Worm (Caenorhabditis elegans) whole organism, L1 larva: ENCODE results near the gene C09G9.1.
A peak's percentile ranks its signal among the peaks of the same experiment; 100 is the strongest.

Source experiments
- C34B4.2 ChIP-seq: sonication (generic microtip); optimal IDR thresholded peaks from 2 replicates; lab custom pipeline; 2017; ENCODE audit warnings: mild to moderate bottlenecking, missing genetic modification characterization, missing compliant biosample characterization
- F16B12.6 ChIP-seq: fragments of 150-350 bp; optimal IDR thresholded peaks from 2 replicates; lab custom pipeline; 2014; ENCODE audit warnings: missing biosample characterization, missing genetic modification characterization
- alr-1 ChIP-seq: fragments of 200-800 bp; sonication (Bioruptor generic); optimal IDR thresholded peaks from 2 replicates; lab custom pipeline; 2018; ENCODE audit warnings: borderline replicate concordance, mild to moderate bottlenecking, missing genetic modification characterization, missing compliant biosample characterization
- ama-1 ChIP-seq: fragments of 150-350 bp; optimal IDR thresholded peaks from 2 replicates; lab custom pipeline; 2014
- ceh-63 ChIP-seq: fragments of 200-800 bp; sonication (Bioruptor generic); optimal IDR thresholded peaks from 2 replicates; lab custom pipeline; 2018; ENCODE audit warnings: mild to moderate bottlenecking, missing genetic modification characterization, missing compliant biosample characterization
- ceh-90 ChIP-seq: sonication (generic microtip); optimal IDR thresholded peaks from 2 replicates; lab custom pipeline; 2016; ENCODE audit warnings: missing genetic modification characterization, missing compliant biosample characterization
- ces-1 ChIP-seq: fragments of 150-350 bp; optimal IDR thresholded peaks from 2 replicates; lab custom pipeline; 2014; ENCODE audit warnings: missing biosample characterization, missing genetic modification reagents, missing genetic modification characterization
- dsc-1 ChIP-seq: sonication (generic microtip); optimal IDR thresholded peaks from 2 replicates; lab custom pipeline; 2016; ENCODE audit warnings: mild to moderate bottlenecking, missing genetic modification characterization, missing compliant biosample characterization
- efl-1 ChIP-seq, 4 experiments: fragments of 150-350 bp; optimal IDR thresholded peaks in 3 of 4; peaks in 1 of 4; 1 replicate in 1 of 4; 2 replicates in 3 of 4; lab custom pipeline; 2014; ENCODE audit warnings: missing biosample characterization in 2 of 4, missing genetic modification characterization in 2 of 4, missing genetic modification reagents in 2 of 4
- efl-3 ChIP-seq: fragments of 200-800 bp; sonication (Bioruptor generic); optimal IDR thresholded peaks from 2 replicates; lab custom pipeline; 2018; ENCODE audit warnings: mild to moderate bottlenecking, missing genetic modification characterization, missing compliant biosample characterization
- egl-27 ChIP-seq, 2 experiments: fragments of 150-350 bp in 1 of 2; sonication (generic microtip); optimal IDR thresholded peaks; 3 replicates each; lab custom pipeline; 2017 to 2018; ENCODE audit warnings: missing biosample characterization in 2 of 2, missing genetic modification characterization in 2 of 2, missing genetic modification reagents in 2 of 2
- elt-2 ChIP-seq: sonication (generic microtip); optimal IDR thresholded peaks from 2 replicates; lab custom pipeline; 2016; ENCODE audit warnings: missing genetic modification characterization, mild to moderate bottlenecking, inconsistent platforms, missing compliant biosample characterization, missing genetic modification reagents
- fkh-10 ChIP-seq: sonication (generic microtip); optimal IDR thresholded peaks from 2 replicates; lab custom pipeline; 2017; ENCODE audit warnings: missing biosample characterization, missing genetic modification reagents, missing genetic modification characterization
- fkh-8 ChIP-seq: sonication (generic microtip); optimal IDR thresholded peaks from 2 replicates; lab custom pipeline; 2016; ENCODE audit warnings: mild to moderate bottlenecking, missing genetic modification characterization, missing compliant biosample characterization
- irx-1 ChIP-seq: sonication (generic microtip); optimal IDR thresholded peaks from 2 replicates; lab custom pipeline; 2016; ENCODE audit warnings: missing genetic modification characterization, missing compliant biosample characterization
- lin-15B ChIP-seq: fragments of 150-350 bp; sonication (generic microtip); optimal IDR thresholded peaks from 3 replicates; lab custom pipeline; 2014; ENCODE audit warnings: missing biosample characterization, missing genetic modification characterization
- lin-39 ChIP-seq: fragments of 150-350 bp; optimal IDR thresholded peaks from 2 replicates; lab custom pipeline; 2014; ENCODE audit warnings: missing biosample characterization, missing genetic modification reagents, missing genetic modification characterization
- lir-3 ChIP-seq: sonication (generic microtip); optimal IDR thresholded peaks from 2 replicates; lab custom pipeline; 2016; ENCODE audit warnings: mild to moderate bottlenecking, missing genetic modification characterization, moderate library complexity, missing compliant biosample characterization; ENCODE audit not compliant: poor library complexity
- mdl-1 ChIP-seq, 2 experiments: fragments of 150-350 bp; optimal IDR thresholded peaks; 2 replicates each; lab custom pipeline; 2014 to 2017; ENCODE audit warnings: missing biosample characterization in 2 of 2, missing genetic modification characterization in 2 of 2, inconsistent platforms in 1 of 2
- nhr-47 ChIP-seq: sonication (generic microtip); optimal IDR thresholded peaks from 2 replicates; lab custom pipeline; 2016; ENCODE audit warnings: mild to moderate bottlenecking, missing genetic modification characterization, moderate library complexity, missing compliant biosample characterization
- nhr-77 ChIP-seq: fragments of 150-350 bp; optimal IDR thresholded peaks from 2 replicates; lab custom pipeline; 2014; ENCODE audit warnings: missing biosample characterization, missing genetic modification characterization
- nhr-84 ChIP-seq: sonication (generic microtip); optimal IDR thresholded peaks from 2 replicates; lab custom pipeline; 2017; ENCODE audit warnings: missing biosample characterization, missing genetic modification characterization
- nhr-85 ChIP-seq: sonication (generic microtip); peaks from one replicate; lab custom pipeline; 2016; ENCODE audit warnings: missing genetic modification characterization, inconsistent platforms, missing compliant biosample characterization
- pax-3 ChIP-seq: fragments of 200-800 bp; sonication (Bioruptor generic); optimal IDR thresholded peaks from 2 replicates; lab custom pipeline; 2018; ENCODE audit warnings: mild to moderate bottlenecking, missing genetic modification characterization, moderate library complexity, missing compliant biosample characterization
- pqm-1 ChIP-seq: sonication (generic microtip); optimal IDR thresholded peaks from 3 replicates; lab custom pipeline; 2017; ENCODE audit warnings: missing biosample characterization, missing genetic modification characterization
- skn-1 ChIP-seq: fragments of 150-350 bp; optimal IDR thresholded peaks from 2 replicates; lab custom pipeline; 2014; ENCODE audit warnings: missing biosample characterization, missing genetic modification characterization
- sptf-1 ChIP-seq: fragments of 150-350 bp; optimal IDR thresholded peaks from 2 replicates; lab custom pipeline; 2014; ENCODE audit warnings: missing biosample characterization, missing genetic modification characterization
- unc-30 ChIP-seq: sonication (generic microtip); optimal IDR thresholded peaks from 2 replicates; lab custom pipeline; 2017; ENCODE audit warnings: missing biosample characterization, missing genetic modification characterization
- unc-62 ChIP-seq: fragments of 150-350 bp; optimal IDR thresholded peaks from 2 replicates; lab custom pipeline; 2014; ENCODE audit warnings: missing biosample characterization, missing genetic modification reagents, missing genetic modification characterization
- xbp-1 ChIP-seq: sonication (generic microtip); optimal IDR thresholded peaks from 2 replicates; lab custom pipeline; 2016; ENCODE audit warnings: missing genetic modification characterization, missing compliant biosample characterization
- zag-1 ChIP-seq: fragments of 150-350 bp; optimal IDR thresholded peaks from 2 replicates; lab custom pipeline; 2014; ENCODE audit warnings: missing biosample characterization, missing genetic modification characterization
- zip-4 ChIP-seq: fragments of 200-800 bp; sonication (Bioruptor generic); optimal IDR thresholded peaks from 2 replicates; lab custom pipeline; 2018; ENCODE audit warnings: mild to moderate bottlenecking, missing genetic modification characterization, moderate library complexity, missing compliant biosample characterization

Gene C09G9.1

ce11 chrIV:8848983-8849382 is 16.3 kb downstream of the C09G9.1 start:
- no peak for TF ChIP-seq irx-1 (tag; lab: Kevin White, UChicago)
- no peak for TF ChIP-seq zip-4 (GFP tag; lab: Kevin White, UChicago)
- no peak for TF ChIP-seq efl-1 (optimal IDR thresholded peaks at IDR 0.05; lab: Kevin White, UChicago)
- peak in 1 of 2 experiments; percentile 56 for TF ChIP-seq efl-1 (GFP tag; optimal IDR thresholded peaks at IDR 0.05 in 1 of 2; lab: Kevin White, UChicago)

DNA sequence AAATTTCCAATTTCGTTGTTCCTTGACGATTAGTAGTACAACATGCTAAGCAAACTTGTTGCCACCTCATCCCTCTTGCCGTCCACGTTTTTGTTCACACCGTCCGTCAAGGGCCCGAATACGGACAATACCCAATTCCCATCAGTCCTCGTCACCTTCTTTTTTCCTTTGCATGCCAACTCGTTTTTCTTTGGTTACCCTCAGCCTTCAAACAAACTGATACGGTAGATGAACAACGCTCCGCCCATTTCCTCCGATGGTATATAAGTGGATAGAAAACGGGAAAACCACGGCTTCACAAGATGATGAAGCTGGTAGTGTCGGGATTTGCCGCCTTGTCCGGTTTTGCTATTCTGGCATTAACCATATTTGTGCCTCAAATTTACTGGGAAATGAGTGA is 17.4 kb downstream of the C09G9.1 start, which contains the start of gene col-118:
Gene col-118 (plus strand): TSS at position 301 of the 400 bp plus-strand sequence.
- TF ChIP-seq nhr-47, result no peak
- no peak for TF ChIP-seq C34B4.2
- no peak for TF ChIP-seq sptf-1 (tag; lab: Kevin White, UChicago)
- no peak for TF ChIP-seq lir-3
- TF ChIP-seq egl-27 (tag; optimal IDR thresholded peaks at IDR 0.05; lab: Kevin White, UChicago), result no peak
- no peak for TF ChIP-seq fkh-8 (tag; lab: Kevin White, UChicago)
- no peak for TF ChIP-seq pax-3 (tag; lab: Kevin White, UChicago)
- TF ChIP-seq alr-1 (tag; lab: Kevin White, UChicago), result no peak
- no peak for TF ChIP-seq fkh-10 (GFP tag; lab: Kevin White, UChicago)
- no peak for TF ChIP-seq ceh-63
- TF ChIP-seq ces-1, result no peak
- TF ChIP-seq nhr-77, result no peak
- TF ChIP-seq unc-62 (GFP tag; lab: Kevin White, UChicago), result no peak
- TF ChIP-seq unc-30 (tag; lab: Kevin White, UChicago), result no peak
- no peak for TF ChIP-seq zag-1 (tag; lab: Kevin White, UChicago)
- no peak for TF ChIP-seq pqm-1 (tag; lab: Kevin White, UChicago)

DNA sequence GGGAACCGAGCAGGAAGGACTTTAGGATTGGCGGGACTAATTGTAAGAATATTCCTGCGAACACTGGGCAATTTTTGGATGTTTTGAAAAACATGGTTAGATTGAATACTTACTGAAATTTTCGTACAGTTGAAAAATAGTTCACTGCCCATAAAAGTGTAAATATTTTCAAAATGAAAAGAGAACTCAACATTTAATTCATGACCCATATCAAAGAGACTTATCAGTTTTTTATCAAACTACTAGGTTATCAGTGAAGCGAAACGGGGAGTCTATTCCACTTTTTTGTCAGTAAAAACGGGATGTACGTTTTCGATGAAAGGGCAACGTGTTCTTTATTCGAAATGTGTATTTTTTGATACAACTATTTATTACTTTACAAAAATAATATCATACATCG is 19.4 kb downstream of the C09G9.1 start:
- TF ChIP-seq elt-2, result peak; percentile 68
- no peak for TF ChIP-seq nhr-84 (tag; lab: Kevin White, UChicago)
- no peak for TF ChIP-seq efl-1 (optimal IDR thresholded peaks at IDR 0.05; lab: Kevin White, UChicago)
- peak in 1 of 2 experiments; percentile 50 for TF ChIP-seq efl-1 (GFP tag; optimal IDR thresholded peaks at IDR 0.05 in 1 of 2; lab: Kevin White, UChicago)
- no peak for TF ChIP-seq unc-62 (GFP tag; lab: Kevin White, UChicago)
- TF ChIP-seq lin-15B (tag; lab: Kevin White, UChicago), result no peak

ce11 chrIV:8844457-8844856 is 20.8 kb downstream of the C09G9.1 start, which contains the start of gene T11B7.2:
Gene T11B7.2 (minus strand): TSS chrIV:8844557.
- no peak for TF ChIP-seq efl-1 (optimal IDR thresholded peaks at IDR 0.05; lab: Kevin White, UChicago)
- TF ChIP-seq efl-1 (GFP tag; optimal IDR thresholded peaks at IDR 0.05 in 1 of 2; lab: Kevin White, UChicago), result peak in 1 of 2 experiments; percentile 11
- TF ChIP-seq dsc-1 (tag; lab: Kevin White, UChicago), result peak; percentile 1
- TF ChIP-seq F16B12.6 (tag; lab: Kevin White, UChicago), result no peak
- TF ChIP-seq, all 84 proteins: peak for 2

- TF ChIP-seq ceh-90 (tag; lab: Kevin White, UChicago), result no peak
- no peak for TF ChIP-seq fkh-10 (GFP tag; lab: Kevin White, UChicago)
- TF ChIP-seq mdl-1 (tag; optimal IDR thresholded peaks at IDR 0.05; lab: Kevin White, UChicago), result no peak
- no peak for TF ChIP-seq F16B12.6 (tag; lab: Kevin White, UChicago)
- TF ChIP-seq elt-2, result no peak
- no peak for TF ChIP-seq skn-1
- no peak for TF ChIP-seq alr-1 (tag; lab: Kevin White, UChicago)
- no peak for TF ChIP-seq ama-1 (lab: Kevin White, UChicago)
- no peak for TF ChIP-seq lin-39 (tag; lab: Kevin White, UChicago)
- TF ChIP-seq nhr-85 (tag; lab: Kevin White, UChicago), result no peak
- TF ChIP-seq efl-3, result no peak
- TF ChIP-seq xbp-1 (tag; lab: Kevin White, UChicago), result no peak
- TF ChIP-seq, all 84 proteins: peak for 0
Measured at ce11 chrIV:8840161-8840765, 25.0 kb downstream of the C09G9.1 start, which contains the start of the genes T28C6.11 and T11B7.1. Gene T28C6.11 (minus strand): TSS chrIV:8840261. Gene T11B7.1 (plus strand): TSS chrIV:8840715.
